Fruit fly (Drosophila melanogaster): Measurements from ENCODE around the gene CG8281.

DNA sequence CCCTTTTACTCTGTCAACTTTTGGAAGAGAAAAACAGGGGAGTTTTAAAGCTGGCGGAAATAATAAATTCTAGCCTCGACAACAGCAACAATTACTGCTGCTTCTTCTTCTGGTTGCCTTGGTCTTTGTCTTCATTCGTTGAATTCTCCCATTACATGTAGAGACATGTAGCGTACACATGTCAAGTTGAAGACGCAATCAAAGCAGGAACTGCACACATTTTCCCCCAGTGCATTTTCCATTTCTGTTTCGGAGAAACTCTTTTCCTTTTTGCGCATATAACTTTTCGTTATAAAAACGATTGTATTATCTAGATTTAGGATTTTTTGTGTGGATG lies 35.9 kb upstream of the CG8281 start:
- TF ChIP-seq tai (GFP tag; optimal IDR thresholded peaks at IDR 0.05) (no peak), pan (optimal IDR thresholded peaks at IDR 0.05) (no peak), CG32264 (GFP tag; optimal IDR thresholded peaks at IDR 0.05) (no peak), HLH106 (tag; optimal IDR thresholded peaks at IDR 0.05) (no peak), psq (GFP tag; optimal IDR thresholded peaks at IDR 0.05) (no peak), GATAd (GFP tag; optimal IDR thresholded peaks at IDR 0.05) (no peak), foxo (GFP tag; optimal IDR thresholded peaks at IDR 0.05) (no peak), fru (GFP tag; optimal IDR thresholded peaks at IDR 0.05) (no peak), usp (GFP tag; optimal IDR thresholded peaks at IDR 0.05) (no peak), Hr83 (GFP tag; optimal IDR thresholded peaks at IDR 0.05; ENCODE audit: poor library complexity, severe bottlenecking) (no peak), Hnf4 (GFP tag; optimal IDR thresholded peaks at IDR 0.05) (no peak)

Data from whole organism, wandering third instar larva.